Fruit fly (Drosophila melanogaster) whole organism, pupa: ENCODE data around the gene how.

Experiments used
- CG14655 ChIP-seq: fragments of 200-800 bp; sonication (Bioruptor generic); optimal IDR thresholded peaks from 3 replicates; lab custom pipeline; 2017; ENCODE audit warnings: mild to moderate bottlenecking, missing biosample characterization, missing genetic modification reagents, missing genetic modification characterization
- EcR ChIP-seq: fragments of 200-800 bp; sonication (Bioruptor generic); optimal IDR thresholded peaks from 3 replicates; lab custom pipeline; 2019; ENCODE audit warnings: missing biosample characterization, missing genetic modification characterization, mild to moderate bottlenecking, moderate library complexity, missing genetic modification reagents
- Ets98B ChIP-seq: fragments of 200-800 bp; sonication (Bioruptor generic); IDR thresholded peaks from 2 replicates; pipeline ENCODE4 v1.3.6; 2022; ENCODE audit warnings: missing biosample characterization, missing genetic modification characterization
- gl ChIP-seq: fragments of 200-800 bp; sonication (Bioruptor generic); optimal IDR thresholded peaks from 2 replicates; lab custom pipeline; 2018; ENCODE audit warnings: missing biosample characterization, mild to moderate bottlenecking, missing genetic modification characterization

DNA sequence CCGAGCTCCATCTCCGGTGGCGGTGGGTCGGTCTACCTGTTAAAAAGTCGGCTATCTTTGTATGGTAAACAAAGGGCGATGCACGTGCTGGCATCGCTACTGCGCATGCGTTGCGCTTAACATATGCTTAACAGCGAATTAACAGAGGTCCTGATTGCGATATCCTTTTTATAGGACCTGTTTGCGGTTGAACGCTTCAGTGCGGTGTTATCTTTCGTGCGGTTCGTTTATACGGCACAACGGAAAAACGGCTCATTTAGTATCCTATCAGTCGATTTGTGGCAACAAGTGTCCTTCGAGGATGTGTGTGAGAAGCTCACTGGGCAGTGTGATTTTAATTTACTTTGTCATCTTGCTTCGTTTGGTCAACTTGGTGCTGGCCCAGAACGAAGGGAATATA is 38.2 kb downstream of the how start, which contains the start of gene CG13408:
- TF ChIP-seq gl (tag; lab: Kevin White, UChicago) (no peak), EcR (GFP tag; lab: Kevin White, UChicago) (no peak), CG14655 (GFP tag; lab: Kevin White, UChicago) (no peak), Ets98B (GFP tag; lab: Robert Waterston, UW) (no peak)
